Worm (Caenorhabditis elegans) whole organism, late embryonic: ENCODE results near the gene H01G02.4.

Experiments
- C08G9.2 ChIP-seq: sonication (generic microtip); optimal IDR thresholded peaks from 2 replicates; lab custom pipeline; 2016; ENCODE audit warnings: mild to moderate bottlenecking, missing genetic modification characterization, moderate library complexity, missing compliant biosample characterization
- C38D4.7 ChIP-seq: fragments of 200-800 bp; sonication (Bioruptor generic); optimal IDR thresholded peaks from 2 replicates; lab custom pipeline; 2018; ENCODE audit warnings: mild to moderate bottlenecking, missing genetic modification characterization, moderate library complexity, missing compliant biosample characterization
- F13H6.1 ChIP-seq: sonication (generic microtip); optimal IDR thresholded peaks from 2 replicates; lab custom pipeline; 2016; ENCODE audit warnings: missing genetic modification characterization, missing compliant biosample characterization
- K02D7.2 ChIP-seq: sonication (generic microtip); optimal IDR thresholded peaks from 2 replicates; lab custom pipeline; 2017; ENCODE audit warnings: mild to moderate bottlenecking, missing genetic modification characterization, missing compliant biosample characterization
- T23F11.4 ChIP-seq: fragments of 200-800 bp; sonication (Bioruptor generic); optimal IDR thresholded peaks from 2 replicates; lab custom pipeline; 2018; ENCODE audit warnings: mild to moderate bottlenecking, missing genetic modification characterization, missing compliant biosample characterization
- Y22D7AL.16 ChIP-seq: sonication (generic microtip); optimal IDR thresholded peaks from 2 replicates; lab custom pipeline; 2016; ENCODE audit warnings: missing genetic modification characterization, missing compliant biosample characterization
- ama-1 ChIP-seq: fragments of 150-350 bp; optimal IDR thresholded peaks from 2 replicates; lab custom pipeline; 2014
- ceh-14 ChIP-seq: sonication (generic microtip); optimal IDR thresholded peaks from 2 replicates; lab custom pipeline; 2016; ENCODE audit warnings: missing genotype, missing genetic modification characterization, missing compliant biosample characterization
- ceh-18 ChIP-seq: sonication (generic microtip); optimal IDR thresholded peaks from 2 replicates; lab custom pipeline; 2016; ENCODE audit warnings: missing genetic modification characterization, missing compliant biosample characterization
- ceh-19 ChIP-seq: fragments of 200-800 bp; sonication (Bioruptor generic); optimal IDR thresholded peaks from 2 replicates; lab custom pipeline; 2018; ENCODE audit warnings: mild to moderate bottlenecking, missing genetic modification characterization, missing compliant biosample characterization
- ceh-24 ChIP-seq: sonication (generic microtip); optimal IDR thresholded peaks from 2 replicates; lab custom pipeline; 2016; ENCODE audit warnings: mild to moderate bottlenecking, missing genetic modification characterization, missing compliant biosample characterization
- ceh-31 ChIP-seq: sonication (generic microtip); optimal IDR thresholded peaks from 2 replicates; lab custom pipeline; 2016; ENCODE audit warnings: missing genetic modification characterization, missing compliant biosample characterization
- ceh-34 ChIP-seq: sonication (generic microtip); optimal IDR thresholded peaks from 2 replicates; lab custom pipeline; 2016; ENCODE audit warnings: mild to moderate bottlenecking, missing genetic modification characterization, missing compliant biosample characterization
- ceh-6 ChIP-seq: fragments of 200-800 bp; sonication (Bioruptor generic); optimal IDR thresholded peaks from 2 replicates; lab custom pipeline; 2018; ENCODE audit warnings: mild to moderate bottlenecking, missing genetic modification characterization, missing compliant biosample characterization
- che-1 ChIP-seq: sonication (generic microtip); optimal IDR thresholded peaks from 2 replicates; lab custom pipeline; 2016; ENCODE audit warnings: mild to moderate bottlenecking, missing genetic modification characterization, missing compliant biosample characterization
- dve-1 ChIP-seq: sonication (generic microtip); optimal IDR thresholded peaks from 2 replicates; lab custom pipeline; 2017; ENCODE audit warnings: antibody characterized with exemption, mild to moderate bottlenecking, missing genetic modification characterization, missing compliant biosample characterization
- fkh-10 ChIP-seq: fragments of 150-350 bp; optimal IDR thresholded peaks from 2 replicates; lab custom pipeline; 2014; ENCODE audit warnings: missing biosample characterization, missing genetic modification reagents, missing genetic modification characterization
- fkh-6 ChIP-seq: sonication (generic microtip); optimal IDR thresholded peaks from 2 replicates; lab custom pipeline; 2016; ENCODE audit warnings: missing genetic modification characterization, missing compliant biosample characterization
- hlh-30 ChIP-seq: sonication (generic microtip); optimal IDR thresholded peaks from 2 replicates; lab custom pipeline; 2017; ENCODE audit warnings: antibody characterized with exemption, missing genetic modification characterization, missing compliant biosample characterization; ENCODE audit not compliant: insufficient read depth
- hlh-8 ChIP-seq: sonication (generic microtip); optimal IDR thresholded peaks from 2 replicates; lab custom pipeline; 2016; ENCODE audit warnings: missing genotype, missing genetic modification characterization, missing compliant biosample characterization
- lim-6 ChIP-seq: sonication (generic microtip); optimal IDR thresholded peaks from 2 replicates; lab custom pipeline; 2016; ENCODE audit warnings: missing genetic modification characterization, missing compliant biosample characterization
- madf-2 ChIP-seq: sonication (generic microtip); optimal IDR thresholded peaks from 2 replicates; lab custom pipeline; 2017; ENCODE audit warnings: missing genetic modification characterization, missing compliant biosample characterization
- mec-3 ChIP-seq: sonication (generic microtip); optimal IDR thresholded peaks from 2 replicates; lab custom pipeline; 2016; ENCODE audit warnings: borderline replicate concordance, missing genetic modification characterization, missing compliant biosample characterization
- nfya-1 ChIP-seq: sonication (generic microtip); optimal IDR thresholded peaks from 2 replicates; lab custom pipeline; 2017; ENCODE audit warnings: missing genetic modification characterization, mild to moderate bottlenecking, missing compliant biosample characterization, antibody characterized with exemption, moderate library complexity
- nhr-232 ChIP-seq: sonication (generic microtip); optimal IDR thresholded peaks from 2 replicates; lab custom pipeline; 2016; ENCODE audit warnings: missing genetic modification characterization, missing compliant biosample characterization
- pag-3 ChIP-seq: sonication (generic microtip); optimal IDR thresholded peaks from 2 replicates; lab custom pipeline; 2016; ENCODE audit warnings: missing compliant biosample characterization, missing genetic modification characterization, borderline replicate concordance
- pha-2 ChIP-seq: sonication (generic microtip); optimal IDR thresholded peaks from 2 replicates; lab custom pipeline; 2017; ENCODE audit warnings: mild to moderate bottlenecking, missing genetic modification characterization, missing compliant biosample characterization
- pqm-1 ChIP-seq: sonication (generic microtip); optimal IDR thresholded peaks from 2 replicates; lab custom pipeline; 2016; ENCODE audit warnings: missing genetic modification characterization, missing compliant biosample characterization
- pros-1 ChIP-seq: fragments of 150-350 bp; optimal IDR thresholded peaks from 2 replicates; lab custom pipeline; 2014; ENCODE audit warnings: missing biosample characterization, missing genetic modification reagents, missing genetic modification characterization
- ref-2 ChIP-seq: sonication (generic microtip); optimal IDR thresholded peaks from 2 replicates; lab custom pipeline; 2016; ENCODE audit warnings: missing genetic modification characterization, missing compliant biosample characterization
- rnt-1 ChIP-seq: sonication (generic microtip); optimal IDR thresholded peaks from 2 replicates; lab custom pipeline; 2016; ENCODE audit warnings: missing genetic modification characterization, missing compliant biosample characterization
- tbx-2 ChIP-seq: sonication (generic microtip); optimal IDR thresholded peaks from 2 replicates; lab custom pipeline; 2016; ENCODE audit warnings: missing genetic modification characterization, missing compliant biosample characterization
- tbx-7 ChIP-seq: sonication (generic microtip); optimal IDR thresholded peaks from 2 replicates; lab custom pipeline; 2016; ENCODE audit warnings: missing genotype, missing genetic modification characterization, missing compliant biosample characterization
- unc-42 ChIP-seq: sonication (generic microtip); optimal IDR thresholded peaks from 2 replicates; lab custom pipeline; 2016; ENCODE audit warnings: missing genotype, missing genetic modification characterization, missing compliant biosample characterization
- unc-55 ChIP-seq: sonication (generic microtip); optimal IDR thresholded peaks from 2 replicates; lab custom pipeline; 2017; ENCODE audit warnings: missing biosample characterization, missing genetic modification reagents, missing genetic modification characterization
- unc-86 ChIP-seq: sonication (generic microtip); optimal IDR thresholded peaks from 2 replicates; lab custom pipeline; 2016; ENCODE audit warnings: missing genetic modification characterization, missing compliant biosample characterization

Gene H01G02.4

ce11 chrIV:11812017-11812416 is 9.1 kb upstream of the H01G02.4 start:
- TF ChIP-seq ceh-6 (GFP tag; lab: Kevin White, UChicago) (no peak), C38D4.7 (GFP tag; lab: Kevin White, UChicago) (no peak), unc-55 (GFP tag; lab: Kevin White, UChicago) (no peak), ceh-19 (GFP tag; lab: Kevin White, UChicago) (no peak), ceh-31 (tag; lab: Kevin White, UChicago) (no peak), fkh-10 (GFP tag; lab: Kevin White, UChicago) (no peak), tbx-7 (tag; lab: Kevin White, UChicago) (no peak), hlh-8 (tag; lab: Kevin White, UChicago) (no peak), pag-3 (tag; lab: Kevin White, UChicago) (no peak), nfya-1 (no peak), che-1 (tag; lab: Kevin White, UChicago) (no peak), lim-6 (no peak), T23F11.4 (GFP tag; lab: Kevin White, UChicago) (no peak), F13H6.1 (tag; lab: Kevin White, UChicago) (no peak), dve-1 (tag; lab: Kevin White, UChicago) (no peak), pqm-1 (tag; lab: Kevin White, UChicago) (no peak), fkh-6 (no peak), C08G9.2 (tag; lab: Kevin White, UChicago) (no peak)
- TF ChIP-seq, all 69 proteins: peak for 0

- TF ChIP-seq nfya-1 = peak; percentile 73
- TF ChIP-seq madf-2 (tag; lab: Kevin White, UChicago) = no peak
- peak; percentile 84 for TF ChIP-seq ceh-18 (tag; lab: Kevin White, UChicago)
- peak; percentile 66 for TF ChIP-seq tbx-2
- peak; percentile 82 for TF ChIP-seq unc-42 (tag; lab: Kevin White, UChicago)
- TF ChIP-seq ceh-31 (tag; lab: Kevin White, UChicago) = peak; percentile 58
- peak; percentile 27 for TF ChIP-seq pros-1 (tag; lab: Kevin White, UChicago)
- TF ChIP-seq ceh-14 = peak; percentile 0
- no peak for TF ChIP-seq unc-86 (tag; lab: Kevin White, UChicago)
- TF ChIP-seq ama-1 = no peak
Observed at ce11 chrIV:11809708-11810114, 6.8 kb upstream of the H01G02.4 start.

ce11 chrIV:11809047-11809446 is 6.1 kb upstream of the H01G02.4 start:
- no peak for TF ChIP-seq tbx-2
- no peak for TF ChIP-seq nhr-232
- no peak for TF ChIP-seq ceh-24 (tag; lab: Kevin White, UChicago)
- TF ChIP-seq pha-2 = no peak
- no peak for TF ChIP-seq rnt-1 (tag; lab: Kevin White, UChicago)
- TF ChIP-seq fkh-10 (GFP tag; lab: Kevin White, UChicago) = no peak
- no peak for TF ChIP-seq F13H6.1 (tag; lab: Kevin White, UChicago)
- TF ChIP-seq pqm-1 (tag; lab: Kevin White, UChicago) = no peak
- TF ChIP-seq T23F11.4 (GFP tag; lab: Kevin White, UChicago) = no peak
- TF ChIP-seq ref-2 (tag; lab: Kevin White, UChicago) = no peak
- TF ChIP-seq C38D4.7 (GFP tag; lab: Kevin White, UChicago) = no peak
- TF ChIP-seq pag-3 (tag; lab: Kevin White, UChicago) = no peak
- no peak for TF ChIP-seq K02D7.2

- TF ChIP-seq ceh-34 (no peak), fkh-6 (no peak), ceh-18 (tag; lab: Kevin White, UChicago) (no peak), tbx-7 (tag; lab: Kevin White, UChicago) (no peak), ceh-19 (GFP tag; lab: Kevin White, UChicago) (no peak), mec-3 (tag; lab: Kevin White, UChicago) (no peak), ceh-14 (no peak), C08G9.2 (tag; lab: Kevin White, UChicago) (no peak), hlh-30 (tag; lab: Kevin White, UChicago) (no peak), unc-55 (GFP tag; lab: Kevin White, UChicago) (no peak), Y22D7AL.16 (tag; lab: Kevin White, UChicago) (no peak)
Observed at ce11 chrIV:11804053-11804452, 1.1 kb upstream of the H01G02.4 start, which contains the start of gene H01G02.1. TSS of gene H01G02.1 (minus strand) at chrIV:11804153.
